Worm (Caenorhabditis elegans): ENCODE measurements around the gene cdc-25.4.

ce11 chrII:10194605-10195004 is 5.3 kb upstream of the cdc-25.4 start, which contains the start of gene srb-6:
- TF ChIP-seq ama-1 (optimal IDR thresholded peaks at IDR 0.05) (no peak), lsy-2 (tag; optimal IDR thresholded peaks at IDR 0.05) (no peak), ZK546.5 (tag; optimal IDR thresholded peaks at IDR 0.05) (no peak), ztf-4 (tag; optimal IDR thresholded peaks at IDR 0.05) (no peak), zag-1 (tag; optimal IDR thresholded peaks at IDR 0.05) (no peak), dmd-4 (tag; optimal IDR thresholded peaks at IDR 0.05) (no peak), elt-3 (tag; optimal IDR thresholded peaks at IDR 0.05) (no peak), snpc-4 (tag; optimal IDR thresholded peaks at IDR 0.05) (no peak), fos-1 (tag; optimal IDR thresholded peaks at IDR 0.05) (no peak), skn-1 (tag; optimal IDR thresholded peaks at IDR 0.05) (no peak), sma-9 (GFP tag; optimal IDR thresholded peaks at IDR 0.05) (no peak), sma-9 (tag; optimal IDR thresholded peaks at IDR 0.05) (no peak), Y55F3AM.14 (GFP tag; optimal IDR thresholded peaks at IDR 0.05) (no peak), nhr-12 (tag; optimal IDR thresholded peaks at IDR 0.05) (no peak), ceh-82 (tag; optimal IDR thresholded peaks at IDR 0.05) (no peak)

Data from whole organism, L2 larva.